Fruit fly (Drosophila melanogaster) whole organism, embryonic: ENCODE measurements around the gene Torsin.

Experiments used
- Atf6 ChIP-seq: fragments of 200-800 bp; sonication (Bioruptor generic); IDR thresholded peaks from 2 replicates; pipeline ENCODE4 v1.3.6; 2022; ENCODE audit warnings: missing biosample characterization, missing genetic modification characterization
- CG10543 ChIP-seq: fragments of 200-800 bp; sonication (Bioruptor generic); optimal IDR thresholded peaks from 3 replicates; lab custom pipeline; 2017; ENCODE audit warnings: missing biosample characterization, mild to moderate bottlenecking, missing genetic modification characterization, moderate library complexity
- CG10979 ChIP-seq: fragments of 200-800 bp; sonication (Bioruptor generic); optimal IDR thresholded peaks from 2 replicates; lab custom pipeline; 2018; ENCODE audit warnings: missing biosample characterization, mild to moderate bottlenecking, missing genetic modification characterization, moderate library complexity
- CG14860 ChIP-seq: fragments of 200-800 bp; sonication (Bioruptor generic); IDR thresholded peaks from 3 replicates; pipeline ENCODE4 v1.3.6; 2022; ENCODE audit warnings: missing biosample characterization, missing genetic modification characterization; ENCODE audit not compliant: partially characterized antibody
- CG15514 ChIP-seq: fragments of 200-800 bp; sonication (Bioruptor generic); optimal IDR thresholded peaks from 3 replicates; lab custom pipeline; 2017; ENCODE audit warnings: missing biosample characterization, missing genetic modification characterization, mild to moderate bottlenecking, moderate library complexity, missing genetic modification reagents
- CG15601 ChIP-seq: fragments of 200-800 bp; sonication (Bioruptor generic); optimal IDR thresholded peaks from 3 replicates; lab custom pipeline; 2019; ENCODE audit warnings: missing biosample characterization, mild to moderate bottlenecking, missing genetic modification characterization, moderate library complexity
- CG1603 ChIP-seq: fragments of 200-800 bp; sonication (Bioruptor generic); optimal IDR thresholded peaks from 2 replicates; lab custom pipeline; 2019; ENCODE audit warnings: missing biosample characterization, mild to moderate bottlenecking, missing genetic modification characterization, moderate library complexity
- CG17361 ChIP-seq: fragments of 200-800 bp; sonication (Bioruptor generic); IDR thresholded peaks from 3 replicates; pipeline ENCODE4 v1.3.6; 2022; ENCODE audit warnings: missing biosample characterization, missing genetic modification characterization
- CG30403 ChIP-seq: fragments of 200-800 bp; sonication (Bioruptor generic); optimal IDR thresholded peaks from 3 replicates; lab custom pipeline; 2016; ENCODE audit warnings: missing biosample characterization, missing genetic modification characterization
- CG3065 ChIP-seq: fragments of 200-800 bp; sonication (Bioruptor generic); optimal IDR thresholded peaks from 2 replicates; lab custom pipeline; 2016; ENCODE audit warnings: missing biosample characterization, missing genetic modification characterization
- CG3281 ChIP-seq: fragments of 200-800 bp; sonication (Bioruptor generic); optimal IDR thresholded peaks from 3 replicates; lab custom pipeline; 2017; ENCODE audit warnings: missing biosample characterization, mild to moderate bottlenecking, missing genetic modification characterization
- CG34224 ChIP-seq: fragments of 200-800 bp; sonication (Bioruptor generic); IDR thresholded peaks from 3 replicates; pipeline ENCODE4 v1.3.6; 2022; ENCODE audit warnings: missing biosample characterization, missing genetic modification characterization; ENCODE audit not compliant: partially characterized antibody
- CG4328 ChIP-seq: fragments of 200-800 bp; sonication (Bioruptor generic); optimal IDR thresholded peaks from 3 replicates; lab custom pipeline; 2017; ENCODE audit warnings: missing biosample characterization, missing genetic modification reagents, missing genetic modification characterization
- CG5245 ChIP-seq: fragments of 200-800 bp; sonication (Bioruptor generic); optimal IDR thresholded peaks from 3 replicates; lab custom pipeline; 2016; ENCODE audit warnings: missing biosample characterization, missing genetic modification characterization
- CG6813 ChIP-seq: fragments of 200-800 bp; sonication (Bioruptor generic); optimal IDR thresholded peaks from 2 replicates; lab custom pipeline; 2017; ENCODE audit warnings: missing biosample characterization, missing genetic modification characterization, mild to moderate bottlenecking, moderate library complexity, missing genetic modification reagents
- CG7987 ChIP-seq: fragments of 200-800 bp; sonication (Bioruptor generic); optimal IDR thresholded peaks from 2 replicates; lab custom pipeline; 2018; ENCODE audit warnings: missing biosample characterization, mild to moderate bottlenecking, missing genetic modification characterization, moderate library complexity
- CG8290 ChIP-seq, 3 experiments: fragments of 200-800 bp; sonication (Bioruptor generic); optimal IDR thresholded peaks; 2 replicates each; lab custom pipeline; 2016 to 2019; ENCODE audit warnings: missing biosample characterization in 3 of 3, missing genetic modification characterization in 3 of 3, mild to moderate bottlenecking in 2 of 3, moderate library complexity in 1 of 3
- CG9932 ChIP-seq: fragments of 200-800 bp; sonication (Bioruptor generic); IDR thresholded peaks from 2 replicates; pipeline ENCODE4 v1.3.6; 2022; ENCODE audit warnings: missing biosample characterization, missing genetic modification characterization
- Chrac-16 ChIP-seq: fragments of 200-800 bp; sonication (Bioruptor generic); optimal IDR thresholded peaks from 3 replicates; lab custom pipeline; 2016; ENCODE audit warnings: missing biosample characterization, missing genetic modification characterization
- Dbx ChIP-seq: fragments of 200-800 bp; sonication (Bioruptor generic); IDR thresholded peaks from 3 replicates; pipeline ENCODE4 v1.3.6; 2022; ENCODE audit warnings: missing biosample characterization, missing genetic modification characterization
- Fer1 ChIP-seq: fragments of 200-800 bp; sonication (Bioruptor generic); optimal IDR thresholded peaks from 2 replicates; lab custom pipeline; 2017; ENCODE audit warnings: missing biosample characterization, mild to moderate bottlenecking, missing genetic modification characterization
- HHEX ChIP-seq: fragments of 200-800 bp; sonication (Bioruptor generic); optimal IDR thresholded peaks from 3 replicates; lab custom pipeline; 2017; ENCODE audit warnings: missing biosample characterization, mild to moderate bottlenecking, missing genetic modification characterization, missing genetic modification reagents
- HmgD ChIP-seq: fragments of 200-800 bp; sonication (Bioruptor generic); optimal IDR thresholded peaks from 3 replicates; lab custom pipeline; 2016; ENCODE audit warnings: missing biosample characterization, missing genetic modification characterization
- Jarid2 ChIP-seq: fragments of 200-800 bp; sonication (Bioruptor generic); optimal IDR thresholded peaks from 3 replicates; lab custom pipeline; 2017; ENCODE audit warnings: mild to moderate bottlenecking, missing biosample characterization, missing genetic modification reagents, missing genetic modification characterization
- Mes4 ChIP-seq: fragments of 200-800 bp; sonication (Bioruptor generic); optimal IDR thresholded peaks from 2 replicates; lab custom pipeline; 2016; ENCODE audit warnings: missing biosample characterization, missing genetic modification characterization
- NfI ChIP-seq: fragments of 200-800 bp; sonication (Bioruptor generic); optimal IDR thresholded peaks from 3 replicates; lab custom pipeline; 2018; ENCODE audit warnings: missing biosample characterization, mild to moderate bottlenecking, missing genetic modification characterization, moderate library complexity
- Optix ChIP-seq: fragments of 200-800 bp; sonication (Bioruptor generic); IDR thresholded peaks from 3 replicates; pipeline ENCODE4 v1.3.6; 2022; ENCODE audit warnings: missing biosample characterization, missing genetic modification characterization
- Sin3A ChIP-seq: fragments of >200 bp; optimal IDR thresholded peaks from 2 replicates; lab custom pipeline; 2018
- Sry-δ ChIP-seq: fragments of 200-800 bp; sonication (Bioruptor generic); optimal IDR thresholded peaks from 2 replicates; lab custom pipeline; 2016; ENCODE audit warnings: missing biosample characterization, missing genetic modification characterization
- Stat92E ChIP-seq, 3 experiments: fragments of >200 bp in 2 of 3; fragments of 200-800 bp in 1 of 3; sonication (Bioruptor generic) in 1 of 3; optimal IDR thresholded peaks; 2 replicates each; lab custom pipeline; 2017 to 2019; ENCODE audit warnings: missing biosample characterization in 3 of 3, missing genetic modification characterization in 3 of 3, mild to moderate bottlenecking in 1 of 3, moderate library complexity in 1 of 3
- Trl ChIP-seq, 3 experiments: fragments of >200 bp in 2 of 3; fragments of 200-800 bp in 1 of 3; sonication (Bioruptor generic) in 1 of 3; optimal IDR thresholded peaks; 2 replicates in 1 of 3; 3 replicates in 2 of 3; lab custom pipeline; 2016 to 2017; ENCODE audit warnings: missing biosample characterization in 1 of 3, missing genetic modification characterization in 1 of 3
- abd-A ChIP-seq: fragments of 200-800 bp; sonication (Bioruptor generic); optimal IDR thresholded peaks from 3 replicates; lab custom pipeline; 2019; ENCODE audit warnings: missing biosample characterization, mild to moderate bottlenecking, missing genetic modification characterization, moderate library complexity
- ap ChIP-seq: fragments of 200-800 bp; sonication (Bioruptor generic); IDR thresholded peaks from 2 replicates; pipeline ENCODE4 v1.3.6; 2022; ENCODE audit warnings: missing biosample characterization, missing genetic modification characterization
- bsh ChIP-seq, 2 experiments: fragments of 200-800 bp; sonication (Bioruptor generic); optimal IDR thresholded peaks; 2 replicates each; lab custom pipeline; 2017 to 2018; ENCODE audit warnings: mild to moderate bottlenecking in 2 of 2, missing biosample characterization in 2 of 2, missing genetic modification characterization in 2 of 2, moderate library complexity in 1 of 2
- dan ChIP-seq: fragments of 200-800 bp; sonication (Bioruptor generic); IDR thresholded peaks from 2 replicates; pipeline ENCODE4 v1.3.6; 2022; ENCODE audit warnings: missing biosample characterization, missing genetic modification characterization
- dati ChIP-seq: fragments of 200-800 bp; sonication (Bioruptor generic); IDR thresholded peaks from 2 replicates; pipeline ENCODE4 v1.3.6; 2022; ENCODE audit warnings: missing biosample characterization, missing genetic modification characterization
- disco-r ChIP-seq: fragments of 200-800 bp; sonication (Bioruptor generic); optimal IDR thresholded peaks from 2 replicates; lab custom pipeline; 2016; ENCODE audit warnings: missing biosample characterization, missing genetic modification characterization
- dmrt11E ChIP-seq: fragments of 200-800 bp; sonication (Bioruptor generic); optimal IDR thresholded peaks from 3 replicates; lab custom pipeline; 2018; ENCODE audit warnings: missing biosample characterization, mild to moderate bottlenecking, missing genetic modification characterization, moderate library complexity
- ems ChIP-seq: fragments of 200-800 bp; sonication (Bioruptor generic); optimal IDR thresholded peaks from 3 replicates; lab custom pipeline; 2016; ENCODE audit warnings: missing biosample characterization, missing genetic modification characterization
- fru ChIP-seq: fragments of >200 bp; optimal IDR thresholded peaks from 2 replicates; lab custom pipeline; 2017
- fu2 ChIP-seq: fragments of 200-800 bp; sonication (Bioruptor generic); optimal IDR thresholded peaks from 2 replicates; lab custom pipeline; 2016; ENCODE audit warnings: missing biosample characterization, missing genetic modification characterization
- kah ChIP-seq: fragments of 200-800 bp; sonication (Bioruptor generic); optimal IDR thresholded peaks from 2 replicates; lab custom pipeline; 2018; ENCODE audit warnings: missing biosample characterization, mild to moderate bottlenecking, missing genetic modification characterization
- ken ChIP-seq: fragments of 200-800 bp; sonication (Bioruptor generic); IDR thresholded peaks from 3 replicates; pipeline ENCODE4 v1.3.6; 2022; ENCODE audit warnings: missing biosample characterization, missing genetic modification characterization
- knrl ChIP-seq: fragments of 200-800 bp; sonication (Bioruptor generic); IDR thresholded peaks from 3 replicates; pipeline ENCODE4 v1.3.6; 2022; ENCODE audit warnings: missing biosample characterization, missing genetic modification characterization; ENCODE audit not compliant: partially characterized antibody
- lilli ChIP-seq: fragments of 200-800 bp; sonication (Bioruptor generic); optimal IDR thresholded peaks from 3 replicates; lab custom pipeline; 2016; ENCODE audit warnings: missing biosample characterization, missing genetic modification characterization
- pzg ChIP-seq: fragments of 200-800 bp; sonication (Bioruptor generic); optimal IDR thresholded peaks from 3 replicates; lab custom pipeline; 2018; ENCODE audit warnings: missing biosample characterization, mild to moderate bottlenecking, missing genetic modification characterization, moderate library complexity
- tin ChIP-seq: fragments of 200-800 bp; sonication (Bioruptor generic); optimal IDR thresholded peaks from 3 replicates; lab custom pipeline; 2016; ENCODE audit warnings: missing biosample characterization, missing genetic modification characterization
- zfh1 ChIP-seq: fragments of 200-800 bp; sonication (Bioruptor generic); IDR thresholded peaks from 3 replicates; pipeline ENCODE4 v1.3.6; 2022; ENCODE audit warnings: missing biosample characterization, missing genetic modification characterization

The Torsin gene

dm6 chrX:4687778-4688399, 38.1 kb upstream of the Torsin start, which contains the start of gene ctp (continued):
- TF ChIP-seq ap (GFP tag; lab: Robert Waterston, UW) = no peak
- TF ChIP-seq HmgD = peak; percentile 37
- TF ChIP-seq CG4328 (GFP tag; lab: Kevin White, UChicago) = no peak
- peak; percentile 27; the same call in 1 of the 3 replicates for TF ChIP-seq CG17361 (GFP tag; lab: Robert Waterston, UW)
- peak; percentile 97 for TF ChIP-seq Jarid2 (GFP tag; lab: Kevin White, UChicago)
- TF ChIP-seq Fer1 = peak; percentile 52
- TF ChIP-seq dati = no peak
- peak; percentile 83 for TF ChIP-seq abd-A (tag; lab: Kevin White, UChicago)
- TF ChIP-seq Sin3A (lab: Kevin White, UChicago) = no peak
- peak; percentile 44 for TF ChIP-seq CG7987
- TF ChIP-seq CG5245 = no peak
- no peak for TF ChIP-seq Trl (optimal IDR thresholded peaks at IDR 0.05; lab: Kevin White, UChicago)
- TF ChIP-seq Trl (GFP tag; optimal IDR thresholded peaks at IDR 0.05; lab: Kevin White, UChicago) = peak; percentile 48
- peak; percentile 46 for TF ChIP-seq CG15514 (GFP tag; lab: Kevin White, UChicago)
- peak in 1 of 3 experiments; percentile 40 for TF ChIP-seq Stat92E (GFP tag; optimal IDR thresholded peaks at IDR 0.05; lab: Kevin White, UChicago)
- TF ChIP-seq fu2 = peak; percentile 3
- TF ChIP-seq zfh1 (GFP tag; lab: Robert Waterston, UW) = peak; percentile 38; the same call in 1 of the 3 replicates
- peak; percentile 14 for TF ChIP-seq tin (GFP tag; lab: Kevin White, UChicago)
- peak; percentile 78 for TF ChIP-seq CG9932 (GFP tag; lab: Robert Waterston, UW)
- peak; percentile 62 for TF ChIP-seq CG30403 (GFP tag; lab: Kevin White, UChicago)
- TF ChIP-seq CG8290 (GFP tag; optimal IDR thresholded peaks at IDR 0.05; lab: Kevin White, UChicago) = peak; percentile 95
- peak; percentile 90 to 93 for TF ChIP-seq CG8290 (tag; optimal IDR thresholded peaks at IDR 0.05; lab: Kevin White, UChicago)
- TF ChIP-seq CG3065 (GFP tag; lab: Kevin White, UChicago) = no peak
- no peak for TF ChIP-seq fru (lab: Kevin White, UChicago)
- peak; percentile 40; the same call in 1 of the 2 replicates for TF ChIP-seq Atf6 (GFP tag; lab: Robert Waterston, UW)
- peak; percentile 42 for TF ChIP-seq CG6813 (GFP tag; lab: Kevin White, UChicago)
- peak; percentile 64 for TF ChIP-seq CG10543
- TF ChIP-seq Chrac-16 (GFP tag; lab: Kevin White, UChicago) = peak; percentile 53
- TF ChIP-seq bsh (GFP tag; optimal IDR thresholded peaks at IDR 0.05; lab: Kevin White, UChicago) = peak; percentile 22 to 39
- TF ChIP-seq NfI (GFP tag; lab: Kevin White, UChicago) = peak; percentile 14
- no peak for TF ChIP-seq Mes4 (GFP tag; lab: Kevin White, UChicago)
- peak; percentile 75 for TF ChIP-seq Sry-δ (GFP tag; lab: Kevin White, UChicago)
- 0 out of 3 replicates have a peak, but pooled peaks have one; percentile 17 for TF ChIP-seq ken
- TF ChIP-seq CG10979 (tag; lab: Kevin White, UChicago) = peak; percentile 28
- TF ChIP-seq knrl = peak; percentile 38
- peak; percentile 70 for TF ChIP-seq pzg (GFP tag; lab: Kevin White, UChicago)
- TF ChIP-seq HHEX (GFP tag; lab: Kevin White, UChicago) = peak; percentile 58
- TF ChIP-seq disco-r (GFP tag; lab: Kevin White, UChicago) = peak; percentile 35
- TF ChIP-seq CG14860 (GFP tag; lab: Robert Waterston, UW) = peak; percentile 71
- TF ChIP-seq dmrt11E (tag; lab: Kevin White, UChicago) = peak; percentile 25
- peak; percentile 75 for TF ChIP-seq CG1603 (tag; lab: Kevin White, UChicago)
- TF ChIP-seq CG3281 (GFP tag; lab: Kevin White, UChicago) = peak; percentile 31
- TF ChIP-seq lilli = peak; percentile 65
- TF ChIP-seq CG15601 (tag; lab: Kevin White, UChicago) = peak; percentile 21
- no peak for TF ChIP-seq Optix
- TF ChIP-seq CG34224 = peak; percentile 69
- TF ChIP-seq Dbx (GFP tag; lab: Robert Waterston, UW) = peak; percentile 66; the same call in 1 of the 3 replicates
- peak; percentile 23 for TF ChIP-seq ems (GFP tag; lab: Kevin White, UChicago)
- no peak for TF ChIP-seq kah (GFP tag; lab: Kevin White, UChicago)
- TF ChIP-seq dan = no peak
